Worm (Caenorhabditis elegans) whole organism, L4 larva: ENCODE measurements around the gene K07H8.5.

Source experiments
- F10B5.3 ChIP-seq: sonication (generic microtip); optimal IDR thresholded peaks from 2 replicates; lab custom pipeline; 2016; ENCODE audit warnings: mild to moderate bottlenecking, missing genetic modification characterization, missing compliant biosample characterization
- F49E8.2 ChIP-seq: sonication (generic microtip); optimal IDR thresholded peaks from 2 replicates; lab custom pipeline; 2016; ENCODE audit warnings: missing compliant biosample characterization, mild to moderate bottlenecking, missing genetic modification characterization, borderline replicate concordance
- Y48G9A.11 ChIP-seq: fragments of 200-800 bp; sonication (Bioruptor generic); IDR thresholded peaks from 2 replicates; pipeline ENCODE4 v1.3.6; 2022; ENCODE audit warnings: missing genetic modification reagents, missing genetic modification characterization, missing compliant biosample characterization
- Y75B8A.6 ChIP-seq: fragments of 200-800 bp; sonication (Bioruptor generic); IDR thresholded peaks from 2 replicates; pipeline ENCODE4 v1.3.6; 2022; ENCODE audit warnings: missing genetic modification reagents, missing genetic modification characterization, missing compliant biosample characterization
- aha-1 ChIP-seq: fragments of 150-350 bp; peaks from one replicate; lab custom pipeline; 2014; ENCODE audit warnings: missing biosample characterization, missing genetic modification characterization
- ama-1 ChIP-seq: fragments of 150-350 bp; optimal IDR thresholded peaks from 2 replicates; lab custom pipeline; 2014; ENCODE audit warnings: inconsistent platforms, mixed read lengths
- arid-1 ChIP-seq: fragments of 200-800 bp; sonication (Bioruptor generic); conservative IDR thresholded peaks from 2 replicates; pipeline ENCODE4 v1.3.6; 2022; ENCODE audit warnings: missing genetic modification reagents, missing genetic modification characterization, missing compliant biosample characterization
- ceh-32 ChIP-seq: sonication (generic microtip); optimal IDR thresholded peaks from 2 replicates; lab custom pipeline; 2016; ENCODE audit warnings: mild to moderate bottlenecking, missing genetic modification characterization, missing compliant biosample characterization; ENCODE audit not compliant: poor library complexity
- ceh-62 ChIP-seq: sonication (generic microtip); optimal IDR thresholded peaks from 2 replicates; lab custom pipeline; 2017; ENCODE audit warnings: missing biosample characterization, missing genetic modification characterization
- ces-1 ChIP-seq: fragments of 150-350 bp; sonication (generic microtip); optimal IDR thresholded peaks from 4 replicates; lab custom pipeline; 2014; ENCODE audit warnings: missing biosample characterization, missing genetic modification reagents, missing genetic modification characterization
- ctbp-1 ChIP-seq: fragments of 200-800 bp; sonication (Bioruptor generic); IDR thresholded peaks from 2 replicates; pipeline ENCODE4 v1.3.6; 2022; ENCODE audit warnings: missing genetic modification reagents, missing genetic modification characterization, missing compliant biosample characterization
- daf-16 ChIP-seq, 3 experiments: sonication (generic microtip); optimal IDR thresholded peaks; 2 replicates each; lab custom pipeline; 2016 to 2017; ENCODE audit warnings: missing genetic modification characterization in 3 of 3, missing genetic modification reagents in 3 of 3, mild to moderate bottlenecking in 2 of 3, missing compliant biosample characterization in 2 of 3, missing biosample characterization in 1 of 3, moderate library complexity in 1 of 3
- daf-8 ChIP-seq: fragments of 200-800 bp; sonication (Bioruptor generic); IDR thresholded peaks from 2 replicates; pipeline ENCODE4 v1.3.6; 2022; ENCODE audit warnings: missing genetic modification characterization, missing compliant biosample characterization
- dmd-6 ChIP-seq: fragments of 200-800 bp; sonication (Bioruptor generic); IDR thresholded peaks from 2 replicates; pipeline ENCODE4 v1.3.6; 2022; ENCODE audit warnings: missing genetic modification reagents, missing genetic modification characterization, missing compliant biosample characterization
- dmd-8 ChIP-seq: fragments of 200-800 bp; sonication (Bioruptor generic); IDR thresholded peaks from 2 replicates; pipeline ENCODE4 v1.3.6; 2022; ENCODE audit warnings: missing genetic modification characterization, missing compliant biosample characterization
- dve-1 ChIP-seq: sonication (generic microtip); optimal IDR thresholded peaks from 2 replicates; lab custom pipeline; 2017; ENCODE audit warnings: antibody characterized with exemption, mild to moderate bottlenecking, missing genetic modification characterization, missing compliant biosample characterization; ENCODE audit not compliant: insufficient read depth
- egl-43 ChIP-seq: fragments of 200-800 bp; sonication (Bioruptor generic); IDR thresholded peaks from 2 replicates; pipeline ENCODE4 v1.3.6; 2022; ENCODE audit warnings: missing genetic modification reagents, missing genetic modification characterization, missing compliant biosample characterization
- fkh-10 ChIP-seq: fragments of 150-350 bp; optimal IDR thresholded peaks from 2 replicates; lab custom pipeline; 2014; ENCODE audit warnings: missing biosample characterization, missing genetic modification reagents, missing genetic modification characterization
- hlh-11 ChIP-seq: fragments of 200-800 bp; sonication (Bioruptor generic); optimal IDR thresholded peaks from 2 replicates; lab custom pipeline; 2018; ENCODE audit warnings: mild to moderate bottlenecking, missing genetic modification characterization, missing compliant biosample characterization
- lim-7 ChIP-seq: fragments of 200-800 bp; sonication (Bioruptor generic); IDR thresholded peaks from 2 replicates; pipeline ENCODE4 v1.3.6; 2022; ENCODE audit warnings: missing genetic modification characterization, missing compliant biosample characterization
- lin-1 ChIP-seq: fragments of 200-800 bp; sonication (Bioruptor generic); IDR thresholded peaks from 2 replicates; pipeline ENCODE4 v1.3.6; 2022; ENCODE audit warnings: missing genetic modification reagents, missing genetic modification characterization, missing compliant biosample characterization
- lin-13 ChIP-seq: fragments of 150-350 bp; optimal IDR thresholded peaks from 2 replicates; lab custom pipeline; 2014; ENCODE audit warnings: missing biosample characterization, missing genetic modification reagents, missing genetic modification characterization
- lin-29 ChIP-seq: fragments of 200-800 bp; sonication (Bioruptor generic); IDR thresholded peaks from 2 replicates; pipeline ENCODE4 v1.3.6; 2022; ENCODE audit warnings: missing genetic modification reagents, missing genetic modification characterization, missing compliant biosample characterization
- lin-38 ChIP-seq: fragments of 200-800 bp; sonication (Bioruptor generic); IDR thresholded peaks from 2 replicates; pipeline ENCODE4 v1.3.6; 2022; ENCODE audit warnings: missing genetic modification reagents, missing genetic modification characterization, missing compliant biosample characterization
- lin-39 ChIP-seq: fragments of 150-350 bp; optimal IDR thresholded peaks from 2 replicates; lab custom pipeline; 2014; ENCODE audit warnings: missing biosample characterization, missing genetic modification reagents, missing genetic modification characterization
- lsy-2 ChIP-seq, 2 experiments: fragments of 150-350 bp in 1 of 2; sonication (generic microtip) in 1 of 2; optimal IDR thresholded peaks; 2 replicates each; lab custom pipeline; 2014 to 2017; ENCODE audit warnings: missing biosample characterization in 2 of 2, missing genetic modification characterization in 2 of 2
- mdt-29 ChIP-seq: fragments of 200-800 bp; sonication (Bioruptor generic); IDR thresholded peaks from 2 replicates; pipeline ENCODE4 v1.3.6; 2022; ENCODE audit warnings: missing genetic modification reagents, missing genetic modification characterization, missing compliant biosample characterization
- mxl-2 ChIP-seq: fragments of 200-800 bp; sonication (Bioruptor generic); conservative IDR thresholded peaks from 2 replicates; pipeline ENCODE4 v1.3.6; 2022; ENCODE audit warnings: missing genetic modification reagents, missing genetic modification characterization, missing compliant biosample characterization
- nhr-10 ChIP-seq: fragments of 150-350 bp; optimal IDR thresholded peaks from 2 replicates; lab custom pipeline; 2014; ENCODE audit warnings: missing biosample characterization, missing genetic modification characterization
- nhr-111 ChIP-seq: fragments of 200-800 bp; sonication (Bioruptor generic); optimal IDR thresholded peaks from 2 replicates; lab custom pipeline; 2018; ENCODE audit warnings: mild to moderate bottlenecking, missing genetic modification characterization, missing compliant biosample characterization
- nhr-48 ChIP-seq: sonication (generic microtip); optimal IDR thresholded peaks from 2 replicates; lab custom pipeline; 2016; ENCODE audit warnings: mild to moderate bottlenecking, missing genetic modification characterization, missing compliant biosample characterization
- nhr-76 ChIP-seq: fragments of 150-350 bp; optimal IDR thresholded peaks from 2 replicates; lab custom pipeline; 2014; ENCODE audit warnings: missing biosample characterization, missing genetic modification characterization
- pha-4 ChIP-seq, 2 experiments: fragments of 150-350 bp in 1 of 2; fragments of 200-800 bp in 1 of 2; sonication (Bioruptor generic) in 1 of 2; IDR thresholded peaks in 1 of 2; optimal IDR thresholded peaks in 1 of 2; 2 replicates each; pipeline versions ENCODE4 v1.3.6 to Lab custom; 2014 to 2022; ENCODE audit warnings: missing genetic modification characterization in 2 of 2, missing genetic modification reagents in 2 of 2, missing biosample characterization in 1 of 2, missing compliant biosample characterization in 1 of 2
- php-3 ChIP-seq: fragments of 200-800 bp; sonication (Bioruptor generic); IDR thresholded peaks from 2 replicates; pipeline ENCODE4 v1.3.6; 2022; ENCODE audit warnings: missing genetic modification reagents, missing genetic modification characterization, missing compliant biosample characterization
- pqm-1 ChIP-seq: sonication (generic microtip); optimal IDR thresholded peaks from 2 replicates; lab custom pipeline; 2017; ENCODE audit warnings: missing biosample characterization, missing genetic modification characterization
- rbr-2 ChIP-seq: sonication (generic microtip); optimal IDR thresholded peaks from 2 replicates; lab custom pipeline; 2016; ENCODE audit warnings: missing genotype, missing genetic modification characterization, missing compliant biosample characterization
- set-16 ChIP-seq: fragments of 200-800 bp; sonication (Bioruptor generic); IDR thresholded peaks from 2 replicates; pipeline ENCODE4 v1.3.6; 2022; ENCODE audit warnings: missing genetic modification reagents, missing genetic modification characterization, missing compliant biosample characterization
- spr-1 ChIP-seq: sonication (generic microtip); optimal IDR thresholded peaks from 2 replicates; lab custom pipeline; 2016; ENCODE audit warnings: mild to moderate bottlenecking, missing genetic modification characterization, missing compliant biosample characterization
- spr-3 ChIP-seq: fragments of 200-800 bp; sonication (Bioruptor generic); optimal IDR thresholded peaks from 2 replicates; lab custom pipeline; 2018; ENCODE audit warnings: mild to moderate bottlenecking, missing genetic modification characterization, missing compliant biosample characterization
- tag-97 ChIP-seq: fragments of 200-800 bp; sonication (Bioruptor generic); IDR thresholded peaks from 2 replicates; pipeline ENCODE4 v1.3.6; 2022; ENCODE audit warnings: missing genetic modification characterization, missing compliant biosample characterization
- tra-1 ChIP-seq: fragments of 200-800 bp; sonication (Bioruptor generic); IDR thresholded peaks from 2 replicates; pipeline ENCODE4 v1.3.6; 2022; ENCODE audit warnings: missing genetic modification reagents, missing genetic modification characterization, missing compliant biosample characterization
- zfp-3 ChIP-seq: fragments of 200-800 bp; sonication (Bioruptor generic); conservative IDR thresholded peaks from 2 replicates; pipeline ENCODE4 v1.3.6; 2022; ENCODE audit warnings: missing genetic modification reagents, missing genetic modification characterization, missing compliant biosample characterization
- zip-11 ChIP-seq: fragments of 200-800 bp; sonication (Bioruptor generic); IDR thresholded peaks from 2 replicates; pipeline ENCODE4 v1.3.6; 2022; ENCODE audit warnings: missing genetic modification characterization, missing compliant biosample characterization

The K07H8.5 gene

ce11 chrIV:8259904-8260303 lies 8.2 kb upstream of the K07H8.5 start, which contains the start of gene K07H8.7:
K07H8.7 (minus strand) TSS chrIV:8260004.
- TF ChIP-seq lin-1 (no peak), mxl-2 (no peak), fkh-10 (no peak), Y48G9A.11 (GFP tag; lab: Robert Waterston, UW) (no peak), dmd-8 (GFP tag; lab: Robert Waterston, UW) (no peak), lim-7 (GFP tag; lab: Robert Waterston, UW) (no peak), spr-3 (GFP tag; lab: Kevin White, UChicago) (no peak), nhr-111 (GFP tag; lab: Kevin White, UChicago) (no peak), nhr-76 (tag; lab: Kevin White, UChicago) (no peak), ces-1 (GFP tag; lab: Kevin White, UChicago) (no peak), F49E8.2 (tag; lab: Kevin White, UChicago) (no peak), rbr-2 (tag; lab: Kevin White, UChicago) (no peak), lin-39 (tag; lab: Kevin White, UChicago) (no peak), F10B5.3 (tag; lab: Kevin White, UChicago) (no peak), arid-1 (no peak)

DNA sequence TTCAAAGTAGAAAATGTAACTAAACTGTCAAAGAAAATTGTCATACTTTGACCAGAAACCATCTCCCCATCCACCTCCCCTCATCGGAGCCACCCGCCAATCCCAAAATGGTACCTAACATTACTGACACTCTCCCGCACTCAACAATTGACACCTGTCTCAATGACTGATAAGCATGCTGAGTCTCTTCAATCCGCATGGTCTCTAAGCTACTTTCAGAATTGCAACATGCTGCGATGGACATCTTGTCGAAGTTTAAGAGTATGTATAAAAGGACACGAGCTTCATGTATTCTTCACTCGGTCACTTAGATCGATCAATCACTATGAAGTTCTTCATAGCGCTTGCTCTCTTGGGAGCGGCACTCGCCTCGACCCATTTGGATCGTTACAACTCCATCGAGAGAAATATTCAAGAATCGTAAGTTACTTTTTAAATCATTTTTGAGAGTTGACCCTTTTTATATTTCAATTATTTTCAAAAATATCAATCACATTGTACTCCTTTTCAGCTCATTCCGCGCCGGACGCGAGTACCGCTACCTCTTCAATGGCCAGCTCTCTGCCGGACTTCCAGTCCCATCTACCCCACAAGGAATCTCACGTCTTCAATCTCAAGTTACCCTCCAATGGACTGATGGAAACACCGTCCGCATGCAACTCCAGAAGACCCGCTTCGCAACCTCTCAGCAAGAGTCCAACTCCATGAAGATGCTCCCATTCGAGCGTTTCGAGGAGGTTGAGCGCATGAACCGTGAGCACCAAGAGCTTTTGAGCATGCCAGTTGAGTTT lies 7.1 kb upstream of the K07H8.5 start, which contains the start of gene vit-6:
Gene vit-6, plus strand, starts transcription at position 310 of the 791 bp plus-strand sequence.
- TF ChIP-seq set-16 (GFP tag; lab: Robert Waterston, UW) (peak; percentile 69), tra-1 (GFP tag; lab: Robert Waterston, UW) (peak; percentile 62; the same call in 1 of the 2 replicates), mdt-29 (GFP tag; lab: Robert Waterston, UW) (peak; percentile 34; the same call in 1 of the 2 replicates), tag-97 (GFP tag; lab: Robert Waterston, UW) (no peak), daf-16 (GFP tag; optimal IDR thresholded peaks at IDR 0.05; lab: Kevin White, UChicago) (peak in 1 of 2 experiments; percentile 11), daf-16 (tag; optimal IDR thresholded peaks at IDR 0.05; lab: Kevin White, UChicago) (no peak), dve-1 (tag; lab: Kevin White, UChicago) (peak; percentile 15), mxl-2 (0 out of 2 replicates have a peak, but pooled peaks have one; percentile 17), nhr-76 (tag; lab: Kevin White, UChicago) (no peak), zfp-3 (GFP tag; lab: Robert Waterston, UW) (peak; percentile 73), lsy-2 (tag; optimal IDR thresholded peaks at IDR 0.05; lab: Kevin White, UChicago) (no peak), nhr-48 (tag; lab: Kevin White, UChicago) (peak; percentile 69), dmd-8 (GFP tag; lab: Robert Waterston, UW) (0 out of 2 replicates have a peak, but pooled peaks have one; percentile 10), pha-4 (GFP tag; IDR thresholded peaks at IDR 0.05; lab: Robert Waterston, UW) (0 out of 2 replicates have a peak, but pooled peaks have one; percentile 41), pha-4 (tag; optimal IDR thresholded peaks at IDR 0.05; lab: Kevin White, UChicago) (no peak), daf-8 (0 out of 2 replicates have a peak, but pooled peaks have one; percentile 70), ces-1 (GFP tag; lab: Kevin White, UChicago) (no peak), ama-1 (lab: Kevin White, UChicago) (peak; percentile 36), zip-11 (no peak), ctbp-1 (GFP tag; lab: Robert Waterston, UW) (0 out of 2 replicates have a peak, but pooled peaks have one; percentile 14), rbr-2 (tag; lab: Kevin White, UChicago) (no peak), lin-13 (no peak), pqm-1 (tag; lab: Kevin White, UChicago) (no peak), lin-29 (no peak), egl-43 (GFP tag; lab: Robert Waterston, UW) (peak; percentile 59; the same call in 1 of the 2 replicates), spr-1 (no peak), ceh-32 (no peak), Y75B8A.6 (0 out of 2 replicates have a peak, but pooled peaks have one; percentile 66), dmd-6 (GFP tag; lab: Robert Waterston, UW) (peak; percentile 95), lin-38 (GFP tag; lab: Robert Waterston, UW) (peak; percentile 47), hlh-11 (peak; percentile 44), aha-1 (tag; lab: Kevin White, UChicago) (peak; percentile 21), ceh-62 (tag; lab: Kevin White, UChicago) (no peak), nhr-10 (tag; lab: Kevin White, UChicago) (no peak), php-3 (GFP tag; lab: Robert Waterston, UW) (no peak)
